Fruit fly (Drosophila melanogaster) whole organism, embryonic: ENCODE results near the gene Pdi.

ENCODE experiments used
- Atf6 ChIP-seq: fragments of 200-800 bp; sonication (Bioruptor generic); IDR thresholded peaks from 2 replicates; pipeline ENCODE4 v1.3.6; 2022; ENCODE audit warnings: missing biosample characterization, missing genetic modification characterization
- Bgb ChIP-seq: fragments of 200-800 bp; sonication (Bioruptor generic); IDR thresholded peaks from 2 replicates; pipeline ENCODE4 v1.3.6; 2022; ENCODE audit warnings: missing biosample characterization, missing genetic modification characterization; ENCODE audit not compliant: partially characterized antibody
- CG1024 ChIP-seq: fragments of 200-800 bp; sonication (Bioruptor generic); IDR thresholded peaks from 2 replicates; pipeline ENCODE4 v1.3.6; 2022; ENCODE audit warnings: missing biosample characterization, missing genetic modification characterization
- CG10321 ChIP-seq: fragments of 200-800 bp; sonication (Bioruptor generic); IDR thresholded peaks from 2 replicates; pipeline ENCODE4 v1.3.6; 2022; ENCODE audit warnings: missing biosample characterization, missing genetic modification characterization
- CG10543 ChIP-seq: fragments of 200-800 bp; sonication (Bioruptor generic); optimal IDR thresholded peaks from 3 replicates; lab custom pipeline; 2017; ENCODE audit warnings: missing biosample characterization, mild to moderate bottlenecking, missing genetic modification characterization, moderate library complexity
- CG12236 ChIP-seq: fragments of 200-800 bp; sonication (Bioruptor generic); optimal IDR thresholded peaks from 2 replicates; lab custom pipeline; 2016; ENCODE audit warnings: missing biosample characterization, missing genetic modification characterization
- CG15269 ChIP-seq: fragments of 200-800 bp; sonication (Bioruptor generic); optimal IDR thresholded peaks from 2 replicates; lab custom pipeline; 2018; ENCODE audit warnings: missing biosample characterization, mild to moderate bottlenecking, missing genetic modification characterization, moderate library complexity
- CG16815 ChIP-seq: fragments of 200-800 bp; sonication (Bioruptor generic); optimal IDR thresholded peaks from 3 replicates; lab custom pipeline; 2017; ENCODE audit warnings: missing biosample characterization, mild to moderate bottlenecking, missing genetic modification characterization
- CG17328 ChIP-seq: fragments of 200-800 bp; sonication (Bioruptor generic); IDR thresholded peaks from 2 replicates; pipeline ENCODE4 v1.3.6; 2022; ENCODE audit warnings: missing biosample characterization, missing genetic modification characterization
- CG18476 ChIP-seq: fragments of 200-800 bp; sonication (Bioruptor generic); optimal IDR thresholded peaks from 2 replicates; lab custom pipeline; 2016; ENCODE audit warnings: missing biosample characterization, mild to moderate bottlenecking, missing genetic modification characterization
- CG2129 ChIP-seq: fragments of 200-800 bp; sonication (Bioruptor generic); IDR thresholded peaks from 2 replicates; pipeline ENCODE4 v1.3.6; 2022; ENCODE audit warnings: missing biosample characterization, missing genetic modification characterization; ENCODE audit not compliant: partially characterized antibody
- CG43689 ChIP-seq: fragments of 200-800 bp; sonication (Bioruptor generic); IDR thresholded peaks from 2 replicates; pipeline ENCODE4 v1.3.6; 2022; ENCODE audit warnings: missing biosample characterization, missing genetic modification characterization
- CG4424 ChIP-seq: fragments of 200-800 bp; sonication (Bioruptor generic); optimal IDR thresholded peaks from 3 replicates; lab custom pipeline; 2016; ENCODE audit warnings: missing biosample characterization, missing genetic modification characterization
- CG4730 ChIP-seq: fragments of 200-800 bp; sonication (Bioruptor generic); IDR thresholded peaks from 2 replicates; pipeline ENCODE4 v1.3.6; 2022; ENCODE audit warnings: missing biosample characterization, missing genetic modification characterization
- CG6765 ChIP-seq: fragments of 200-800 bp; sonication (Bioruptor generic); optimal IDR thresholded peaks from 3 replicates; lab custom pipeline; 2017; ENCODE audit warnings: missing biosample characterization, mild to moderate bottlenecking, missing genetic modification characterization
- CG7271 ChIP-seq: fragments of 200-800 bp; sonication (Bioruptor generic); optimal IDR thresholded peaks from 2 replicates; lab custom pipeline; 2018; ENCODE audit warnings: missing biosample characterization, mild to moderate bottlenecking, missing genetic modification characterization, moderate library complexity
- CG7745 ChIP-seq: fragments of 200-800 bp; sonication (Bioruptor generic); optimal IDR thresholded peaks from 2 replicates; lab custom pipeline; 2018; ENCODE audit warnings: missing biosample characterization, mild to moderate bottlenecking, missing genetic modification characterization, moderate library complexity
- CG8765 ChIP-seq: fragments of 200-800 bp; sonication (Bioruptor generic); IDR thresholded peaks from 2 replicates; pipeline ENCODE4 v1.3.6; 2022; ENCODE audit warnings: missing biosample characterization, missing genetic modification characterization
- CTCF ChIP-seq: fragments of 200-800 bp; sonication (Bioruptor generic); optimal IDR thresholded peaks from 2 replicates; lab custom pipeline; 2017; ENCODE audit warnings: missing biosample characterization, mild to moderate bottlenecking, missing genetic modification characterization, moderate library complexity
- Camta ChIP-seq: fragments of 200-800 bp; sonication (Bioruptor generic); optimal IDR thresholded peaks from 2 replicates; lab custom pipeline; 2016; ENCODE audit warnings: missing biosample characterization, missing genetic modification characterization
- Doc3 ChIP-seq: fragments of 200-800 bp; sonication (Bioruptor generic); IDR thresholded peaks from 3 replicates; pipeline ENCODE4 v1.3.6; 2022; ENCODE audit warnings: missing biosample characterization, missing genetic modification characterization; ENCODE audit not compliant: partially characterized antibody
- Hr39 ChIP-seq: fragments of >200 bp; optimal IDR thresholded peaks from 2 replicates; lab custom pipeline; 2017
- MESR4 ChIP-seq: fragments of 200-800 bp; sonication (Bioruptor generic); optimal IDR thresholded peaks from 2 replicates; lab custom pipeline; 2018; ENCODE audit warnings: missing biosample characterization, mild to moderate bottlenecking, missing genetic modification characterization, moderate library complexity
- Optix ChIP-seq: fragments of 200-800 bp; sonication (Bioruptor generic); IDR thresholded peaks from 3 replicates; pipeline ENCODE4 v1.3.6; 2022; ENCODE audit warnings: missing biosample characterization, missing genetic modification characterization
- Side ChIP-seq: fragments of 200-800 bp; sonication (Bioruptor generic); optimal IDR thresholded peaks from 2 replicates; lab custom pipeline; 2016; ENCODE audit warnings: missing biosample characterization, missing genetic modification characterization
- Ssrp ChIP-seq: fragments of 200-800 bp; sonication (Bioruptor generic); optimal IDR thresholded peaks from 2 replicates; lab custom pipeline; 2018; ENCODE audit warnings: missing biosample characterization, mild to moderate bottlenecking, missing genetic modification characterization, moderate library complexity
- Stat92E ChIP-seq, 3 experiments: fragments of >200 bp in 2 of 3; fragments of 200-800 bp in 1 of 3; sonication (Bioruptor generic) in 1 of 3; optimal IDR thresholded peaks; 2 replicates each; lab custom pipeline; 2017 to 2019; ENCODE audit warnings: missing biosample characterization in 3 of 3, missing genetic modification characterization in 3 of 3, mild to moderate bottlenecking in 1 of 3, moderate library complexity in 1 of 3
- amos ChIP-seq: fragments of 200-800 bp; sonication (Bioruptor generic); IDR thresholded peaks from 2 replicates; pipeline ENCODE4 v1.3.6; 2022; ENCODE audit warnings: missing biosample characterization, missing genetic modification characterization; ENCODE audit not compliant: partially characterized antibody
- ase ChIP-seq: fragments of 200-800 bp; sonication (Bioruptor generic); IDR thresholded peaks from 3 replicates; pipeline ENCODE4 v1.3.6; 2022; ENCODE audit warnings: missing biosample characterization, missing genetic modification characterization
- bigmax ChIP-seq: fragments of 200-800 bp; sonication (Bioruptor generic); optimal IDR thresholded peaks from 2 replicates; lab custom pipeline; 2018; ENCODE audit warnings: missing biosample characterization, mild to moderate bottlenecking, missing genetic modification characterization
- cad ChIP-seq: fragments of >200 bp; optimal IDR thresholded peaks from 2 replicates; lab custom pipeline; 2017; ENCODE audit warnings: missing biosample characterization, missing genetic modification characterization
- cato ChIP-seq: fragments of 200-800 bp; sonication (Bioruptor generic); optimal IDR thresholded peaks from 2 replicates; lab custom pipeline; 2016; ENCODE audit warnings: missing biosample characterization, missing genetic modification characterization, borderline replicate concordance
- chinmo ChIP-seq: fragments of 200-800 bp; sonication (Bioruptor generic); IDR thresholded peaks from 4 replicates; pipeline ENCODE4 v1.3.6; 2022; ENCODE audit warnings: missing biosample characterization, missing genetic modification characterization; ENCODE audit not compliant: partially characterized antibody
- dmrt99B ChIP-seq: fragments of 200-800 bp; sonication (Bioruptor generic); optimal IDR thresholded peaks from 2 replicates; lab custom pipeline; 2018; ENCODE audit warnings: missing biosample characterization, mild to moderate bottlenecking, missing genetic modification characterization, moderate library complexity
- gcm ChIP-seq: fragments of 200-800 bp; sonication (Bioruptor generic); optimal IDR thresholded peaks from 2 replicates; lab custom pipeline; 2019; ENCODE audit warnings: missing biosample characterization, mild to moderate bottlenecking, missing genetic modification characterization, moderate library complexity
- ken ChIP-seq: fragments of 200-800 bp; sonication (Bioruptor generic); IDR thresholded peaks from 3 replicates; pipeline ENCODE4 v1.3.6; 2022; ENCODE audit warnings: missing biosample characterization, missing genetic modification characterization
- lilli ChIP-seq: fragments of 200-800 bp; sonication (Bioruptor generic); optimal IDR thresholded peaks from 3 replicates; lab custom pipeline; 2016; ENCODE audit warnings: missing biosample characterization, missing genetic modification characterization
- nerfin-2 ChIP-seq: fragments of 200-800 bp; sonication (Bioruptor generic); IDR thresholded peaks from 2 replicates; pipeline ENCODE4 v1.3.6; 2022; ENCODE audit warnings: missing biosample characterization, missing genetic modification characterization; ENCODE audit not compliant: partially characterized antibody
- pnt ChIP-seq: fragments of 200-800 bp; sonication (Bioruptor generic); optimal IDR thresholded peaks from 3 replicates; lab custom pipeline; 2016; ENCODE audit warnings: missing biosample characterization, missing genetic modification characterization
- pum ChIP-seq: fragments of 200-800 bp; sonication (Bioruptor generic); optimal IDR thresholded peaks from 2 replicates; lab custom pipeline; 2016; ENCODE audit warnings: missing biosample characterization, missing genetic modification characterization
- pzg ChIP-seq: fragments of 200-800 bp; sonication (Bioruptor generic); optimal IDR thresholded peaks from 3 replicates; lab custom pipeline; 2018; ENCODE audit warnings: missing biosample characterization, mild to moderate bottlenecking, missing genetic modification characterization, moderate library complexity
- ranshi ChIP-seq: fragments of 200-800 bp; sonication (Bioruptor generic); IDR thresholded peaks from 2 replicates; pipeline ENCODE4 v1.3.6; 2022; ENCODE audit warnings: missing biosample characterization, missing genetic modification characterization
- salm ChIP-seq: fragments of 200-800 bp; sonication (Bioruptor generic); optimal IDR thresholded peaks from 2 replicates; lab custom pipeline; 2018; ENCODE audit warnings: missing biosample characterization, mild to moderate bottlenecking, missing genetic modification characterization
- schlank ChIP-seq: fragments of 200-800 bp; sonication (Bioruptor generic); optimal IDR thresholded peaks from 2 replicates; lab custom pipeline; 2018; ENCODE audit warnings: missing biosample characterization, mild to moderate bottlenecking, missing genetic modification characterization
- scrt ChIP-seq: fragments of 200-800 bp; sonication (Bioruptor generic); optimal IDR thresholded peaks from 2 replicates; lab custom pipeline; 2018; ENCODE audit warnings: missing biosample characterization, mild to moderate bottlenecking, missing genetic modification characterization, moderate library complexity
- stc ChIP-seq: fragments of 200-800 bp; sonication (Bioruptor generic); IDR thresholded peaks from 2 replicates; pipeline ENCODE4 v1.3.6; 2022; ENCODE audit warnings: missing biosample characterization, missing genetic modification characterization
- ttk ChIP-seq: fragments of 200-800 bp; sonication (Bioruptor generic); IDR thresholded peaks from 2 replicates; pipeline ENCODE4 v2.1.2; 2022; ENCODE audit warnings: missing biosample characterization, missing genetic modification characterization
- wdn ChIP-seq: fragments of 200-800 bp; sonication (Bioruptor generic); IDR thresholded peaks from 2 replicates; pipeline ENCODE4 v1.3.6; 2022; ENCODE audit warnings: missing biosample characterization, missing genetic modification characterization

Pdi gene

dm6 chr3L:15136659-15137572, 5.7 kb downstream of the Pdi start, which contains the start of gene CG12316 (continued):
- peak; percentile 93 for TF ChIP-seq Side
- TF ChIP-seq ranshi (GFP tag; lab: Robert Waterston, UW), result peak; percentile 83
- TF ChIP-seq MESR4 (GFP tag; lab: Kevin White, UChicago), result peak; percentile 70
- TF ChIP-seq ase (GFP tag; lab: Robert Waterston, UW), result peak; percentile 43; the same call in 2 of the 3 replicates
- peak; percentile 88 for TF ChIP-seq Ssrp (tag; lab: Kevin White, UChicago)
- peak; percentile 72 for TF ChIP-seq CG12236 (GFP tag; lab: Kevin White, UChicago)
- TF ChIP-seq CG4424 (GFP tag; lab: Kevin White, UChicago), result peak; percentile 89
- peak; percentile 69 for TF ChIP-seq CG2129 (GFP tag; lab: Robert Waterston, UW)
- peak; percentile 85 for TF ChIP-seq CG16815 (GFP tag; lab: Kevin White, UChicago)
- no peak for TF ChIP-seq CG10321 (GFP tag; lab: Robert Waterston, UW)
- TF ChIP-seq CG7271 (tag; lab: Kevin White, UChicago), result peak; percentile 73
- peak; percentile 88 for TF ChIP-seq scrt (GFP tag; lab: Kevin White, UChicago)
- TF ChIP-seq CG10543 (GFP tag; lab: Kevin White, UChicago), result peak; percentile 96
- TF ChIP-seq lilli (GFP tag; lab: Kevin White, UChicago), result peak; percentile 93
- peak; percentile 45 for TF ChIP-seq pzg (GFP tag; lab: Kevin White, UChicago)
- TF ChIP-seq Atf6 (GFP tag; lab: Robert Waterston, UW), result peak; percentile 91
- TF ChIP-seq stc (GFP tag; lab: Robert Waterston, UW), result peak; percentile 89
- TF ChIP-seq pum, result peak; percentile 94
- TF ChIP-seq Hr39 (lab: Kevin White, UChicago), result no peak
- TF ChIP-seq CG4730 (GFP tag; lab: Robert Waterston, UW), result peak; percentile 60
- peak; percentile 80 for TF ChIP-seq pnt (GFP tag; lab: Kevin White, UChicago)
- TF ChIP-seq schlank, result peak; percentile 84
- TF ChIP-seq CG1024 (GFP tag; lab: Robert Waterston, UW), result peak; percentile 82
- TF ChIP-seq CG8765 (GFP tag; lab: Robert Waterston, UW), result peak; percentile 35
- TF ChIP-seq gcm (GFP tag; lab: Kevin White, UChicago), result peak; percentile 97
- TF ChIP-seq CG15269 (tag; lab: Kevin White, UChicago), result peak; percentile 92
- peak; percentile 91 for TF ChIP-seq dmrt99B
- peak; percentile 87 for TF ChIP-seq wdn (GFP tag; lab: Robert Waterston, UW)
- TF ChIP-seq cato (GFP tag; lab: Kevin White, UChicago), result peak; percentile 77
- peak; percentile 81 for TF ChIP-seq Bgb
- peak; percentile 87 for TF ChIP-seq Doc3 (GFP tag; lab: Robert Waterston, UW)
- peak; percentile 52 for TF ChIP-seq bigmax (GFP tag; lab: Kevin White, UChicago)
- TF ChIP-seq ttk, result peak; percentile 73
- peak; percentile 85 for TF ChIP-seq ken (GFP tag; lab: Robert Waterston, UW)
- TF ChIP-seq chinmo (GFP tag; lab: Robert Waterston, UW), result 0 out of 4 replicates have a peak, but pooled peaks have one; percentile 42
- TF ChIP-seq cad (GFP tag; lab: Kevin White, UChicago), result no peak
- peak; percentile 4 for TF ChIP-seq CG7745 (tag; lab: Kevin White, UChicago)
- TF ChIP-seq CG43689 (GFP tag; lab: Robert Waterston, UW), result peak; percentile 34
- peak; percentile 84 for TF ChIP-seq CG17328 (GFP tag; lab: Robert Waterston, UW)
- TF ChIP-seq Stat92E (GFP tag; optimal IDR thresholded peaks at IDR 0.05; lab: Kevin White, UChicago), result peak in 1 of 3 experiments; percentile 23
- TF ChIP-seq amos (GFP tag; lab: Robert Waterston, UW), result peak; percentile 76
- peak; percentile 89 for TF ChIP-seq CG18476 (GFP tag; lab: Kevin White, UChicago)
- TF ChIP-seq Camta (GFP tag; lab: Kevin White, UChicago), result peak; percentile 88
- peak; percentile 90 for TF ChIP-seq salm (tag; lab: Kevin White, UChicago)
- peak; percentile 89 for TF ChIP-seq Optix (GFP tag; lab: Robert Waterston, UW)
- TF ChIP-seq CG6765 (GFP tag; lab: Kevin White, UChicago), result peak; percentile 84
- TF ChIP-seq nerfin-2 (GFP tag; lab: Robert Waterston, UW), result peak; percentile 67
- TF ChIP-seq CTCF (GFP tag; lab: Kevin White, UChicago), result no peak
